Worm (Caenorhabditis elegans): ENCODE results near the gene lin-46.

lin-46 gene

ce11 chrV:13011904-13012303 lies 43.2 kb downstream of the lin-46 start:
- TF ChIP-seq zip-8 (tag; optimal IDR thresholded peaks at IDR 0.05) (peak; percentile 94), lin-32 (GFP tag; optimal IDR thresholded peaks at IDR 0.05) (no peak), lin-13 (tag; optimal IDR thresholded peaks at IDR 0.05) (no peak), nhr-28 (tag; optimal IDR thresholded peaks at IDR 0.05) (no peak)

- TF ChIP-seq sem-2 (GFP tag; optimal IDR thresholded peaks at IDR 0.05), result no peak
- TF ChIP-seq ces-1 (GFP tag; optimal IDR thresholded peaks at IDR 0.05), result no peak
- no peak for TF ChIP-seq blmp-1 (tag; optimal IDR thresholded peaks at IDR 0.05)
- TF ChIP-seq unc-39 (tag; optimal IDR thresholded peaks at IDR 0.05), result no peak
- no peak for TF ChIP-seq mls-2 (tag; optimal IDR thresholded peaks at IDR 0.05)
- no peak for TF ChIP-seq lin-32 (GFP tag; optimal IDR thresholded peaks at IDR 0.05)
- TF ChIP-seq ham-2 (GFP tag; optimal IDR thresholded peaks at IDR 0.05), result no peak
- no peak for TF ChIP-seq hlh-1 (tag; optimal IDR thresholded peaks at IDR 0.05)
- no peak for TF ChIP-seq mep-1 (tag; optimal IDR thresholded peaks at IDR 0.05)
- no peak for TF ChIP-seq cnd-1 (tag; optimal IDR thresholded peaks at IDR 0.05)
- TF ChIP-seq nhr-2 (tag; optimal IDR thresholded peaks at IDR 0.05), result no peak
- no peak for TF ChIP-seq unc-120 (tag; optimal IDR thresholded peaks at IDR 0.05; ENCODE audit: poor library complexity, severe bottlenecking)
- no peak for TF ChIP-seq nhr-237 (tag; optimal IDR thresholded peaks at IDR 0.05)
- TF ChIP-seq drap-1 (GFP tag; optimal IDR thresholded peaks at IDR 0.05), result no peak
- TF ChIP-seq ztf-11 (tag; optimal IDR thresholded peaks at IDR 0.05), result no peak
- no peak for TF ChIP-seq zip-8 (tag; optimal IDR thresholded peaks at IDR 0.05)
- TF ChIP-seq ceh-43 (GFP tag; optimal IDR thresholded peaks at IDR 0.05), result no peak
- TF ChIP-seq ceh-39 (tag; optimal IDR thresholded peaks at IDR 0.05), result no peak
- TF ChIP-seq elt-1 (tag; optimal IDR thresholded peaks at IDR 0.05; ENCODE audit: borderline replicate concordance, insufficient read depth), result no peak
- TF ChIP-seq elt-3 (tag; optimal IDR thresholded peaks at IDR 0.05), result no peak
These were observed 44.5 kb downstream of the lin-46 start, which contains the start of gene try-10 for ce11 chrV:13013158-13013557. Gene try-10 (minus strand): TSS chrV:13013258.

- TF ChIP-seq mls-2 (tag; optimal IDR thresholded peaks at IDR 0.05), result no peak
- TF ChIP-seq elt-3 (tag; optimal IDR thresholded peaks at IDR 0.05), result no peak
- no peak for TF ChIP-seq lin-32 (GFP tag; optimal IDR thresholded peaks at IDR 0.05)
- TF ChIP-seq ceh-43 (GFP tag; optimal IDR thresholded peaks at IDR 0.05), result no peak
- TF ChIP-seq hlh-1 (tag; optimal IDR thresholded peaks at IDR 0.05), result no peak
- TF ChIP-seq lsy-2 (tag; optimal IDR thresholded peaks at IDR 0.05), result no peak
- no peak for TF ChIP-seq nhr-12 (tag; optimal IDR thresholded peaks at IDR 0.05)
- no peak for TF ChIP-seq nhr-76 (tag; optimal IDR thresholded peaks at IDR 0.05)
- TF ChIP-seq mep-1 (tag; optimal IDR thresholded peaks at IDR 0.05), result no peak
- TF ChIP-seq ceh-83 (GFP tag; optimal IDR thresholded peaks at IDR 0.05), result no peak
These were observed 45.2 kb downstream of the lin-46 start, which contains the start of gene F15B9.6 for ce11 chrV:13013844-13014243. Gene F15B9.6 (plus strand): TSS chrV:13014144.

- TF ChIP-seq lin-32 (GFP tag; optimal IDR thresholded peaks at IDR 0.05), result peak; percentile 47
- TF ChIP-seq nhr-2 (tag; optimal IDR thresholded peaks at IDR 0.05), result peak; percentile 14
- no peak for TF ChIP-seq unc-39 (tag; optimal IDR thresholded peaks at IDR 0.05)
- TF ChIP-seq elt-1 (tag; optimal IDR thresholded peaks at IDR 0.05; ENCODE audit: borderline replicate concordance, insufficient read depth), result no peak
- TF ChIP-seq pha-4 (tag; optimal IDR thresholded peaks at IDR 0.05), result no peak
- peak; percentile 36 for TF ChIP-seq ceh-43 (GFP tag; optimal IDR thresholded peaks at IDR 0.05)
- peak; percentile 86 for TF ChIP-seq ces-1 (GFP tag; optimal IDR thresholded peaks at IDR 0.05)
These were observed 49.6 kb downstream of the lin-46 start for ce11 chrV:13018233-13018632.

ce11 chrV:13018761-13019160 lies 50.1 kb downstream of the lin-46 start, which contains the start of gene fmi-1:
Gene fmi-1 (plus strand): TSS chrV:13019061.
- TF ChIP-seq sptf-1 (tag; optimal IDR thresholded peaks at IDR 0.05) (peak; percentile 21), cnd-1 (tag; optimal IDR thresholded peaks at IDR 0.05) (peak; percentile 37), blmp-1 (tag; optimal IDR thresholded peaks at IDR 0.05) (no peak)

ce11 chrV:13020014-13020413 lies 51.4 kb downstream of the lin-46 start:
- peak; percentile 83 for TF ChIP-seq ces-1 (GFP tag; optimal IDR thresholded peaks at IDR 0.05)
- no peak for TF ChIP-seq mls-2 (tag; optimal IDR thresholded peaks at IDR 0.05)
- no peak for TF ChIP-seq blmp-1 (tag; optimal IDR thresholded peaks at IDR 0.05)
- no peak for TF ChIP-seq tbx-8 (GFP tag; optimal IDR thresholded peaks at IDR 0.05)
- TF ChIP-seq flh-1 (GFP tag; optimal IDR thresholded peaks at IDR 0.05), result no peak
